Worm (Caenorhabditis elegans) whole organism, late embryonic: ENCODE data around the gene C38D9.8.

Experiments
- F13H6.1 ChIP-seq: sonication (generic microtip); optimal IDR thresholded peaks from 2 replicates; lab custom pipeline; 2016; ENCODE audit warnings: missing genetic modification characterization, missing compliant biosample characterization
- K09A11.1 ChIP-seq: sonication (generic microtip); optimal IDR thresholded peaks from 2 replicates; lab custom pipeline; 2017; ENCODE audit warnings: antibody characterized with exemption, mild to moderate bottlenecking, missing genetic modification characterization, missing compliant biosample characterization; ENCODE audit not compliant: insufficient read depth
- T23F11.4 ChIP-seq: fragments of 200-800 bp; sonication (Bioruptor generic); optimal IDR thresholded peaks from 2 replicates; lab custom pipeline; 2018; ENCODE audit warnings: mild to moderate bottlenecking, missing genetic modification characterization, missing compliant biosample characterization
- Y22D7AL.16 ChIP-seq: sonication (generic microtip); optimal IDR thresholded peaks from 2 replicates; lab custom pipeline; 2016; ENCODE audit warnings: missing genetic modification characterization, missing compliant biosample characterization
- ahr-1 ChIP-seq: sonication (generic microtip); optimal IDR thresholded peaks from 2 replicates; lab custom pipeline; 2016; ENCODE audit warnings: missing genetic modification characterization, missing compliant biosample characterization
- ceh-18 ChIP-seq: sonication (generic microtip); optimal IDR thresholded peaks from 2 replicates; lab custom pipeline; 2016; ENCODE audit warnings: missing genetic modification characterization, missing compliant biosample characterization
- ceh-2 ChIP-seq: sonication (generic microtip); optimal IDR thresholded peaks from 2 replicates; lab custom pipeline; 2016; ENCODE audit warnings: missing genotype, missing genetic modification characterization, missing compliant biosample characterization
- ceh-22 ChIP-seq: sonication (generic microtip); optimal IDR thresholded peaks from 2 replicates; lab custom pipeline; 2017; ENCODE audit warnings: missing biosample characterization, missing genetic modification characterization
- ceh-31 ChIP-seq: sonication (generic microtip); optimal IDR thresholded peaks from 2 replicates; lab custom pipeline; 2016; ENCODE audit warnings: missing genetic modification characterization, missing compliant biosample characterization
- ceh-6 ChIP-seq: fragments of 200-800 bp; sonication (Bioruptor generic); optimal IDR thresholded peaks from 2 replicates; lab custom pipeline; 2018; ENCODE audit warnings: mild to moderate bottlenecking, missing genetic modification characterization, missing compliant biosample characterization
- che-1 ChIP-seq: sonication (generic microtip); optimal IDR thresholded peaks from 2 replicates; lab custom pipeline; 2016; ENCODE audit warnings: mild to moderate bottlenecking, missing genetic modification characterization, missing compliant biosample characterization
- dmd-4 ChIP-seq: sonication (generic microtip); optimal IDR thresholded peaks from 2 replicates; lab custom pipeline; 2016; ENCODE audit warnings: borderline replicate concordance, missing genetic modification characterization, missing compliant biosample characterization
- dve-1 ChIP-seq: sonication (generic microtip); optimal IDR thresholded peaks from 2 replicates; lab custom pipeline; 2017; ENCODE audit warnings: antibody characterized with exemption, mild to moderate bottlenecking, missing genetic modification characterization, missing compliant biosample characterization
- elt-4 ChIP-seq: sonication (generic microtip); optimal IDR thresholded peaks from 2 replicates; lab custom pipeline; 2016; ENCODE audit warnings: missing genetic modification characterization, missing compliant biosample characterization
- ets-4 ChIP-seq: sonication (generic microtip); optimal IDR thresholded peaks from 2 replicates; lab custom pipeline; 2016; ENCODE audit warnings: missing genetic modification characterization, missing compliant biosample characterization
- eyg-1 ChIP-seq: sonication (generic microtip); optimal IDR thresholded peaks from 2 replicates; lab custom pipeline; 2016; ENCODE audit warnings: missing genotype, missing genetic modification characterization, missing compliant biosample characterization
- fax-1 ChIP-seq: sonication (generic microtip); optimal IDR thresholded peaks from 2 replicates; lab custom pipeline; 2016; ENCODE audit warnings: missing genotype, missing genetic modification characterization, missing compliant biosample characterization
- fkh-10 ChIP-seq: fragments of 150-350 bp; optimal IDR thresholded peaks from 2 replicates; lab custom pipeline; 2014; ENCODE audit warnings: missing biosample characterization, missing genetic modification reagents, missing genetic modification characterization
- fkh-6 ChIP-seq: sonication (generic microtip); optimal IDR thresholded peaks from 2 replicates; lab custom pipeline; 2016; ENCODE audit warnings: missing genetic modification characterization, missing compliant biosample characterization
- gmeb-2 ChIP-seq: sonication (generic microtip); optimal IDR thresholded peaks from 2 replicates; lab custom pipeline; 2016; ENCODE audit warnings: missing genetic modification characterization, inconsistent platforms, missing compliant biosample characterization
- hlh-13 ChIP-seq: fragments of 200-800 bp; sonication (Bioruptor generic); optimal IDR thresholded peaks from 2 replicates; lab custom pipeline; 2018; ENCODE audit warnings: mild to moderate bottlenecking, missing genetic modification characterization, missing compliant biosample characterization
- hlh-30 ChIP-seq: sonication (generic microtip); optimal IDR thresholded peaks from 2 replicates; lab custom pipeline; 2017; ENCODE audit warnings: antibody characterized with exemption, missing genetic modification characterization, missing compliant biosample characterization; ENCODE audit not compliant: insufficient read depth
- hlh-6 ChIP-seq: sonication (generic microtip); optimal IDR thresholded peaks from 2 replicates; lab custom pipeline; 2016; ENCODE audit warnings: missing genotype, missing genetic modification characterization, missing compliant biosample characterization
- hlh-8 ChIP-seq: sonication (generic microtip); optimal IDR thresholded peaks from 2 replicates; lab custom pipeline; 2016; ENCODE audit warnings: missing genotype, missing genetic modification characterization, missing compliant biosample characterization
- lim-6 ChIP-seq: sonication (generic microtip); optimal IDR thresholded peaks from 2 replicates; lab custom pipeline; 2016; ENCODE audit warnings: missing genetic modification characterization, missing compliant biosample characterization
- mec-3 ChIP-seq: sonication (generic microtip); optimal IDR thresholded peaks from 2 replicates; lab custom pipeline; 2016; ENCODE audit warnings: borderline replicate concordance, missing genetic modification characterization, missing compliant biosample characterization
- nhr-232 ChIP-seq: sonication (generic microtip); optimal IDR thresholded peaks from 2 replicates; lab custom pipeline; 2016; ENCODE audit warnings: missing genetic modification characterization, missing compliant biosample characterization
- npax-4 ChIP-seq: sonication (generic microtip); optimal IDR thresholded peaks from 2 replicates; lab custom pipeline; 2016; ENCODE audit warnings: missing genetic modification characterization, missing compliant biosample characterization
- odd-2 ChIP-seq: sonication (generic microtip); optimal IDR thresholded peaks from 2 replicates; lab custom pipeline; 2017; ENCODE audit warnings: antibody characterized with exemption, mild to moderate bottlenecking, missing genetic modification characterization, missing compliant biosample characterization
- pag-3 ChIP-seq: sonication (generic microtip); optimal IDR thresholded peaks from 2 replicates; lab custom pipeline; 2016; ENCODE audit warnings: missing compliant biosample characterization, missing genetic modification characterization, borderline replicate concordance
- pha-2 ChIP-seq: sonication (generic microtip); optimal IDR thresholded peaks from 2 replicates; lab custom pipeline; 2017; ENCODE audit warnings: mild to moderate bottlenecking, missing genetic modification characterization, missing compliant biosample characterization
- pha-4 ChIP-seq: fragments of 150-350 bp; optimal IDR thresholded peaks from 2 replicates; lab custom pipeline; 2018; ENCODE audit warnings: missing biosample characterization, missing genetic modification reagents, missing genetic modification characterization
- pros-1 ChIP-seq: fragments of 150-350 bp; optimal IDR thresholded peaks from 2 replicates; lab custom pipeline; 2014; ENCODE audit warnings: missing biosample characterization, missing genetic modification reagents, missing genetic modification characterization
- rnt-1 ChIP-seq: sonication (generic microtip); optimal IDR thresholded peaks from 2 replicates; lab custom pipeline; 2016; ENCODE audit warnings: missing genetic modification characterization, missing compliant biosample characterization
- sox-2 ChIP-seq: fragments of 200-800 bp; sonication (Bioruptor generic); IDR thresholded peaks from 2 replicates; pipeline ENCODE4 v1.3.6; 2022; ENCODE audit warnings: missing genetic modification reagents, missing genetic modification characterization, missing compliant biosample characterization
- sox-4 ChIP-seq: sonication (generic microtip); optimal IDR thresholded peaks from 2 replicates; lab custom pipeline; 2017; ENCODE audit warnings: mild to moderate bottlenecking, missing genetic modification characterization, inconsistent platforms, missing compliant biosample characterization
- syd-9 ChIP-seq: sonication (generic microtip); optimal IDR thresholded peaks from 2 replicates; lab custom pipeline; 2016; ENCODE audit warnings: mild to moderate bottlenecking, missing genetic modification characterization, moderate library complexity, missing compliant biosample characterization
- tbx-2 ChIP-seq: sonication (generic microtip); optimal IDR thresholded peaks from 2 replicates; lab custom pipeline; 2016; ENCODE audit warnings: missing genetic modification characterization, missing compliant biosample characterization
- tbx-7 ChIP-seq: sonication (generic microtip); optimal IDR thresholded peaks from 2 replicates; lab custom pipeline; 2016; ENCODE audit warnings: missing genotype, missing genetic modification characterization, missing compliant biosample characterization
- unc-86 ChIP-seq: sonication (generic microtip); optimal IDR thresholded peaks from 2 replicates; lab custom pipeline; 2016; ENCODE audit warnings: missing genetic modification characterization, missing compliant biosample characterization
- zip-5 ChIP-seq: sonication (generic microtip); optimal IDR thresholded peaks from 2 replicates; lab custom pipeline; 2016; ENCODE audit warnings: missing genetic modification characterization, missing compliant biosample characterization

Gene C38D9.8

DNA sequence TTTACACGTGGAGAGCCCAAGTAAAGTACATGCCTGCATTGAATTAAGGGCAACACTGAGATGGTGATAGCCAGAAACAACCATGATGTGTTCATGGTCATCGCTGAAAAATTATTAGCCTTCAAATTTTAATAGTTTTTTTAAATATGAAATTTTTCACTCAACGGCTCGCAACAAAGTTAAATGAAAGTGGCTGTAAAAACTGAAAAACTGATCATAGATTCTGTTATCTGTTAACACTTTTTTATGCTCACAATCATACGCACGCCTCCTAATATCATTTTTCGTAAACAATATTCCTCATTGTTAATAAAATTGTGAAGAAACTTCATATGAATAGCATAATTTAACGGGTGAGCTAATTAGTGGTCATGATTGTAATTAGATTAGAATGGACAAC, 21.2 kb downstream of the C38D9.8 start, which contains the start of gene C18D4.4:
Gene C18D4.4, minus strand, starts transcription at position 101 of the 400 bp plus-strand sequence.
- TF ChIP-seq syd-9 (tag; lab: Kevin White, UChicago) = no peak
- no peak for TF ChIP-seq sox-4 (tag; lab: Kevin White, UChicago)
- TF ChIP-seq eyg-1 = no peak
- no peak for TF ChIP-seq Y22D7AL.16 (tag; lab: Kevin White, UChicago)
- no peak for TF ChIP-seq pha-2 (tag; lab: Kevin White, UChicago)

ce11 chrV:17530486-17530885, 22.2 kb downstream of the C38D9.8 start, which contains the start of gene C18D4.12:
Gene C18D4.12 (minus strand): TSS chrV:17530586.
- TF ChIP-seq ceh-22 (tag; lab: Kevin White, UChicago) (no peak), tbx-2 (tag; lab: Kevin White, UChicago) (no peak), fkh-10 (GFP tag; lab: Kevin White, UChicago) (no peak), dmd-4 (tag; lab: Kevin White, UChicago) (no peak), mec-3 (tag; lab: Kevin White, UChicago) (no peak), K09A11.1 (tag; lab: Kevin White, UChicago) (no peak), ahr-1 (tag; lab: Kevin White, UChicago) (no peak), ceh-31 (no peak), che-1 (tag; lab: Kevin White, UChicago) (no peak), zip-5 (tag; lab: Kevin White, UChicago) (no peak)

DNA sequence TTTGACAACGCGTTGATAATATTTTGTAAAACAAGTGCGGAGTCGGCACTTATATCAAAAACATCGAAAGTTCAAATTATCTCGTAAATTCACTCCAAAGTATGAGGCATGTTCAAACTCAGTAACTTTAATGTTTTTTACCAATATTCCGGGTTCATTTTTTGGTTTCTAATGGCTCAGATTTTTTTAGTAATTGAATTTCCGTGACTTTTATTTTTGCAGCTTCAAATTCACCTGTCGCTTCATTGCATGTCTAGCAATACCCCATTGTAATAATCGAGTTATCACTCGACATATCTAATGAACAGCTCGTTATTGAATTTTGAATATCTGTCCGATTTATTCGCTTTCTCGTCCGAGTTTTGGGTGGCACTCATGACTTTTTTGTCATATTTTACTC, 24.9 kb downstream of the C38D9.8 start, which contains the start of gene srz-90:
Gene srz-90, plus strand, starts transcription at position 301 of the 400 bp plus-strand sequence.
- TF ChIP-seq hlh-8 (tag; lab: Kevin White, UChicago) = no peak
- TF ChIP-seq pha-4 = no peak
- TF ChIP-seq sox-2 (GFP tag; lab: Robert Waterston, UW) = no peak
- no peak for TF ChIP-seq K09A11.1 (tag; lab: Kevin White, UChicago)
- TF ChIP-seq pag-3 = no peak
- no peak for TF ChIP-seq ceh-31
- TF ChIP-seq rnt-1 (tag; lab: Kevin White, UChicago) = no peak
- no peak for TF ChIP-seq ceh-2 (tag; lab: Kevin White, UChicago)
- TF ChIP-seq syd-9 (tag; lab: Kevin White, UChicago) = no peak
- TF ChIP-seq sox-4 (tag; lab: Kevin White, UChicago) = no peak
- TF ChIP-seq Y22D7AL.16 (tag; lab: Kevin White, UChicago) = no peak
- no peak for TF ChIP-seq tbx-7 (tag; lab: Kevin White, UChicago)
- no peak for TF ChIP-seq gmeb-2
- no peak for TF ChIP-seq fkh-6 (tag; lab: Kevin White, UChicago)
- TF ChIP-seq odd-2 (tag; lab: Kevin White, UChicago) = no peak
- TF ChIP-seq elt-4 (tag; lab: Kevin White, UChicago) = no peak

DNA sequence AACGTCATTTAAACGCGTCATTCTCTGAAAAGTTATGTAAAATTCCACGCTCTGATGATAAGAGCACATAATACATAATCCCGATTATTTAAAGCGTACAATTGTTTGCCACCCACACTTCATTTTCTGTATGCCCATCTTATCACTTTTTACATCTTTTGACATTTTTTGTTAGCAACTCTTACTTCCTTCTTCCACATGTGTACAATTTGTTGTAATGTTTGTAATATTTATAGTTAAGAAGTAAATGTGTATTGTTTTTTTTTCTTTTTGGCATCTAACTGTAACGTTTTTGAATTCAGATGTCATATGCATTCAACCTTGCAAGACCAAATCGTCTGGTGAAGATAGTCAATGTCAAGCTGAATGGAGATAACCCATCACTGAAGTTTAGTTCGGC, 31.9 kb downstream of the C38D9.8 start, which contains the start of gene fbxa-136:
Gene fbxa-136, plus strand, starts transcription at position 301 of the 400 bp plus-strand sequence.
- TF ChIP-seq pros-1 (tag; lab: Kevin White, UChicago) = no peak
- no peak for TF ChIP-seq pha-2 (tag; lab: Kevin White, UChicago)
- no peak for TF ChIP-seq lim-6 (tag; lab: Kevin White, UChicago)
- TF ChIP-seq unc-86 (tag; lab: Kevin White, UChicago) = no peak
- TF ChIP-seq che-1 (tag; lab: Kevin White, UChicago) = no peak
- TF ChIP-seq K09A11.1 (tag; lab: Kevin White, UChicago) = no peak
- no peak for TF ChIP-seq hlh-6 (tag; lab: Kevin White, UChicago)
- TF ChIP-seq eyg-1 = no peak
- TF ChIP-seq tbx-2 (tag; lab: Kevin White, UChicago) = no peak
- no peak for TF ChIP-seq ceh-18 (tag; lab: Kevin White, UChicago)
- TF ChIP-seq gmeb-2 = no peak

DNA sequence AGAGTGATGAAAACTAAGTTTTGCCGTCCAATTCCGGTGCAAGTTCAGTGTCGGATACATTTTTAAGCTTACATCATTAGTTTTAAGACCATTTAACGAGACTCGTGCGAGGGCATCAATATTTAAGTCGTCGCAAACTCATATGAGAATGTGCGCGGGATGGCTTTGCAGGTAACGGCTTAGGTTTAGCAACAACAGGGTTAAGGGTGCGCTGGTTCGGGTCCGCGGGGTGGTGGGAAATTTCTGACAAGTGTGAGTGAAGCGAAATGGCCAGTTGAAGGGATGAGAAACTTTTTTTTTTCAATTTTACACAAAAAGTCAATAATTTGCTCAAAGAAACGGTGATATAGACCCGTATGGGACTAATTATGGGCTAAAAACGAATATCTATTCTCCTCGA, 38.8 kb downstream of the C38D9.8 start:
- no peak for TF ChIP-seq ceh-2 (tag; lab: Kevin White, UChicago)
- no peak for TF ChIP-seq hlh-13 (GFP tag; lab: Kevin White, UChicago)
- no peak for TF ChIP-seq fkh-10 (GFP tag; lab: Kevin White, UChicago)
- TF ChIP-seq T23F11.4 (GFP tag; lab: Kevin White, UChicago) = no peak
- TF ChIP-seq unc-86 (tag; lab: Kevin White, UChicago) = no peak
- no peak for TF ChIP-seq ets-4 (tag; lab: Kevin White, UChicago)
- no peak for TF ChIP-seq ceh-22 (tag; lab: Kevin White, UChicago)
- TF ChIP-seq nhr-232 (tag; lab: Kevin White, UChicago) = no peak
- no peak for TF ChIP-seq ceh-6 (GFP tag; lab: Kevin White, UChicago)
- no peak for TF ChIP-seq F13H6.1 (tag; lab: Kevin White, UChicago)
- TF ChIP-seq hlh-30 (tag; lab: Kevin White, UChicago) = no peak
- TF ChIP-seq dve-1 (tag; lab: Kevin White, UChicago) = no peak
- TF ChIP-seq npax-4 (tag; lab: Kevin White, UChicago) = no peak
- no peak for TF ChIP-seq zip-5 (tag; lab: Kevin White, UChicago)
- TF ChIP-seq fax-1 (tag; lab: Kevin White, UChicago) = no peak
- TF ChIP-seq, all 69 proteins: peak for 0
